Fruit fly (Drosophila melanogaster): ENCODE data around the gene CG4789.
A peak's percentile ranks its signal among the peaks of the same experiment; 100 is the strongest.

CG4789 gene

DNA sequence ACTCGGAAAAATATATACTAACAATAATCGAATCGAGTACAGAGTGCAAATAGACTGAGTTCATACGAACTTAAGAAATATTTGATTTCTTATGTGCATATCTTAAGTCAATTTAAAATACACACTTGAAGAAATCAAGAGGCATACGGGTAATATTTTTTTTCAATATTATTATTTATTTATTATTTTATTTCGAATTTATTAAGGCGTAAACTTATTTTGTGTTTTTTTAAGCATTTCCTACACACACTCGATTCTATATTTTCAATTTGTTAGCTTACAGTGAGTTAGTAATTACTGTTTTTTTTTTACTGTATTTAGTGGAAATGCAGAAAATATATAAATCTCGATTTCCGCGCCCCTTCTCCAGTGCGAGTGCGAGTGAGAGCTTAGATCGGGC is 12.5 kb downstream of the CG4789 start (continued):
- peak; percentile 8 for TF ChIP-seq Nf-YC (tag; optimal IDR thresholded peaks at IDR 0.05)
- TF ChIP-seq HmgD (GFP tag; optimal IDR thresholded peaks at IDR 0.05), result no peak
- TF ChIP-seq Awh (GFP tag; IDR thresholded peaks at IDR 0.05), result 0 out of 2 replicates have a peak, but pooled peaks have one; percentile 15
- no peak for TF ChIP-seq CG15073 (GFP tag; optimal IDR thresholded peaks at IDR 0.05)
- TF ChIP-seq lola (GFP tag; optimal IDR thresholded peaks at IDR 0.05), result no peak
- peak; percentile 14 for TF ChIP-seq CG10267 (tag; optimal IDR thresholded peaks at IDR 0.05)
- peak; percentile 17 for TF ChIP-seq CG7556 (GFP tag; optimal IDR thresholded peaks at IDR 0.05)
- peak; percentile 48 for TF ChIP-seq nmo (GFP tag; optimal IDR thresholded peaks at IDR 0.05)
- TF ChIP-seq Fer2 (tag; optimal IDR thresholded peaks at IDR 0.05), result no peak
- no peak for TF ChIP-seq HLHmδ (GFP tag; optimal IDR thresholded peaks at IDR 0.05)
- no peak for TF ChIP-seq CG8281 (tag; optimal IDR thresholded peaks at IDR 0.05)
- no peak for TF ChIP-seq CG2889 (GFP tag; IDR thresholded peaks at IDR 0.05)
- TF ChIP-seq Six4 (GFP tag; optimal IDR thresholded peaks at IDR 0.05), result no peak
- peak; percentile 21 for TF ChIP-seq CG17385 (GFP tag; optimal IDR thresholded peaks at IDR 0.05)
- no peak for TF ChIP-seq Pdp1 (GFP tag; optimal IDR thresholded peaks at IDR 0.05)
- TF ChIP-seq onecut (GFP tag; IDR thresholded peaks at IDR 0.05), result no peak
- no peak for TF ChIP-seq Elba2 (GFP tag; optimal IDR thresholded peaks at IDR 0.05)
- no peak for TF ChIP-seq CG33213 (GFP tag; optimal IDR thresholded peaks at IDR 0.05)
- peak; percentile 9 for TF ChIP-seq Ssrp (tag; optimal IDR thresholded peaks at IDR 0.05)
- peak; percentile 17 for TF ChIP-seq Hr3 (GFP tag; optimal IDR thresholded peaks at IDR 0.05)
- TF ChIP-seq CG15269 (tag; optimal IDR thresholded peaks at IDR 0.05), result peak; percentile 49
- no peak for TF ChIP-seq kah (GFP tag; optimal IDR thresholded peaks at IDR 0.05)
- TF ChIP-seq CG30403 (GFP tag; optimal IDR thresholded peaks at IDR 0.05), result peak; percentile 13
- no peak for TF ChIP-seq Jarid2 (GFP tag; optimal IDR thresholded peaks at IDR 0.05)
- no peak for TF ChIP-seq CG12071 (GFP tag; optimal IDR thresholded peaks at IDR 0.05)
- no peak for TF ChIP-seq jumu (GFP tag; optimal IDR thresholded peaks at IDR 0.05)
- 0 out of 3 replicates have a peak, but pooled peaks have one; percentile 21 for TF ChIP-seq CG34422 (GFP tag; IDR thresholded peaks at IDR 0.05)
- no peak for TF ChIP-seq nau (GFP tag; optimal IDR thresholded peaks at IDR 0.05)
- peak; percentile 33 for TF ChIP-seq Blimp-1 (GFP tag; optimal IDR thresholded peaks at IDR 0.05)
- TF ChIP-seq CG8924 (tag; optimal IDR thresholded peaks at IDR 0.05), result peak; percentile 14
- TF ChIP-seq CG9817 (tag; optimal IDR thresholded peaks at IDR 0.05), result no peak
- TF ChIP-seq Sox100B (GFP tag; optimal IDR thresholded peaks at IDR 0.05), result peak; percentile 48
- peak; percentile 27 for TF ChIP-seq CG7839 (tag; optimal IDR thresholded peaks at IDR 0.05)
- TF ChIP-seq ftz-f1 (GFP tag; optimal IDR thresholded peaks at IDR 0.05), result no peak
- no peak for TF ChIP-seq insv (GFP tag; optimal IDR thresholded peaks at IDR 0.05)
- peak; percentile 5 for TF ChIP-seq ind (GFP tag; optimal IDR thresholded peaks at IDR 0.05)
- TF ChIP-seq ci (GFP tag; IDR thresholded peaks at IDR 0.05), result no peak
- no peak for TF ChIP-seq CG43689 (GFP tag; IDR thresholded peaks at IDR 0.05)
- TF ChIP-seq stc (GFP tag; IDR thresholded peaks at IDR 0.05), result no peak
- peak; percentile 35 for TF ChIP-seq grau (tag; optimal IDR thresholded peaks at IDR 0.05)

- no peak for TF ChIP-seq CG18619 (GFP tag; optimal IDR thresholded peaks at IDR 0.05)
- peak; percentile 46 for TF ChIP-seq dmrt99B (tag; optimal IDR thresholded peaks at IDR 0.05)
- TF ChIP-seq Drgx (GFP tag; IDR thresholded peaks at IDR 0.05), result peak; percentile 21; the same call in 1 of the 2 replicates
- no peak for TF ChIP-seq prd (optimal IDR thresholded peaks at IDR 0.05)
- TF ChIP-seq prd (GFP tag; IDR thresholded peaks at IDR 0.05), result 0 out of 3 replicates have a peak, but pooled peaks have one; percentile 12
- 0 out of 3 replicates have a peak, but pooled peaks have one; percentile 9 for TF ChIP-seq CG17361 (GFP tag; IDR thresholded peaks at IDR 0.05)
- TF ChIP-seq Ets65A (GFP tag), result peak; percentile 57
- no peak for TF ChIP-seq kni (GFP tag; optimal IDR thresholded peaks at IDR 0.05)
- peak; percentile 3 for TF ChIP-seq CG30403 (GFP tag; optimal IDR thresholded peaks at IDR 0.05)
- 0 out of 3 replicates have a peak, but pooled peaks have one; percentile 30 for TF ChIP-seq dysf (GFP tag; IDR thresholded peaks at IDR 0.05)
- peak; percentile 20 for TF ChIP-seq CG7839 (tag; optimal IDR thresholded peaks at IDR 0.05)
- TF ChIP-seq sens (GFP tag), result peak; percentile 76
- TF ChIP-seq CG12942 (GFP tag; optimal IDR thresholded peaks at IDR 0.05), result no peak
- TF ChIP-seq CG11504 (tag; optimal IDR thresholded peaks at IDR 0.05), result peak; percentile 37
- 0 out of 2 replicates have a peak, but pooled peaks have one; percentile 12 for TF ChIP-seq HLH3B (GFP tag; IDR thresholded peaks at IDR 0.05)
Observed at dm6 chrX:16814351-16814750, 13.6 kb downstream of the CG4789 start.

Data from whole organism, embryonic.